Fruit fly (Drosophila melanogaster): ENCODE data around the gene AhcyL2.

AhcyL2 gene

dm6 chr3R:16974904-16975303 lies 7.1 kb downstream of the AhcyL2 start, which contains the start of gene VhaM9.7-d:
TSS of gene VhaM9.7-d (plus strand) at chr3R:16975204.
- TF ChIP-seq CG7101 (tag; optimal IDR thresholded peaks at IDR 0.05) (no peak), CG11617 (GFP tag; optimal IDR thresholded peaks at IDR 0.05) (no peak), cnc (optimal IDR thresholded peaks at IDR 0.05) (no peak), Mnt (GFP tag; optimal IDR thresholded peaks at IDR 0.05) (no peak), bab1 (GFP tag; optimal IDR thresholded peaks at IDR 0.05) (no peak), pad (GFP tag; optimal IDR thresholded peaks at IDR 0.05) (no peak), Clk (GFP tag; optimal IDR thresholded peaks at IDR 0.05) (no peak), CG33017 (tag; optimal IDR thresholded peaks at IDR 0.05) (no peak), cic (GFP tag; optimal IDR thresholded peaks at IDR 0.05) (no peak), CG12768 (GFP tag; optimal IDR thresholded peaks at IDR 0.05) (no peak), kay (GFP tag; ENCODE audit: borderline replicate concordance) (no peak), toe (GFP tag; optimal IDR thresholded peaks at IDR 0.05) (no peak)

- no peak for TF ChIP-seq Crg-1 (GFP tag; optimal IDR thresholded peaks at IDR 0.05)
- TF ChIP-seq CG1620 (GFP tag; optimal IDR thresholded peaks at IDR 0.05), result no peak
- no peak for TF ChIP-seq CG7045 (GFP tag; optimal IDR thresholded peaks at IDR 0.05)
- no peak for TF ChIP-seq pad (GFP tag; optimal IDR thresholded peaks at IDR 0.05)
- TF ChIP-seq CG14711 (tag; optimal IDR thresholded peaks at IDR 0.05), result no peak
- TF ChIP-seq bab1 (GFP tag; optimal IDR thresholded peaks at IDR 0.05), result no peak
- no peak for TF ChIP-seq cic (GFP tag; optimal IDR thresholded peaks at IDR 0.05)
- no peak for TF ChIP-seq CG12768 (GFP tag; optimal IDR thresholded peaks at IDR 0.05)
- no peak for TF ChIP-seq CG7101 (tag; optimal IDR thresholded peaks at IDR 0.05)
- TF ChIP-seq CG33017 (tag; optimal IDR thresholded peaks at IDR 0.05), result no peak
- no peak for TF ChIP-seq kay (GFP tag; ENCODE audit: borderline replicate concordance)
- TF ChIP-seq Clk (GFP tag; optimal IDR thresholded peaks at IDR 0.05), result no peak
- no peak for TF ChIP-seq Hr96 (GFP tag; optimal IDR thresholded peaks at IDR 0.05)
- TF ChIP-seq toe (GFP tag; optimal IDR thresholded peaks at IDR 0.05), result no peak
- TF ChIP-seq ovo (GFP tag; optimal IDR thresholded peaks at IDR 0.05), result no peak
- TF ChIP-seq CG11617 (GFP tag; optimal IDR thresholded peaks at IDR 0.05), result no peak
- TF ChIP-seq cnc (optimal IDR thresholded peaks at IDR 0.05), result no peak
- TF ChIP-seq tj (GFP tag; optimal IDR thresholded peaks at IDR 0.05), result no peak
- TF ChIP-seq Mnt (GFP tag; optimal IDR thresholded peaks at IDR 0.05), result no peak
- no peak for TF ChIP-seq CG5204 (GFP tag; optimal IDR thresholded peaks at IDR 0.05)
Observed at dm6 chr3R:16972575-16972974, 9.4 kb downstream of the AhcyL2 start.

- TF ChIP-seq Crg-1 (GFP tag; optimal IDR thresholded peaks at IDR 0.05) (no peak), cnc (optimal IDR thresholded peaks at IDR 0.05) (no peak), CG14711 (tag; optimal IDR thresholded peaks at IDR 0.05) (no peak), CG5204 (GFP tag; optimal IDR thresholded peaks at IDR 0.05) (no peak), CG12768 (GFP tag; optimal IDR thresholded peaks at IDR 0.05) (no peak), CG11617 (GFP tag; optimal IDR thresholded peaks at IDR 0.05) (no peak), Clk (GFP tag; optimal IDR thresholded peaks at IDR 0.05) (no peak), toe (GFP tag; optimal IDR thresholded peaks at IDR 0.05) (no peak), bab1 (GFP tag; optimal IDR thresholded peaks at IDR 0.05) (no peak), CG7101 (tag; optimal IDR thresholded peaks at IDR 0.05) (no peak), Mnt (GFP tag; optimal IDR thresholded peaks at IDR 0.05) (no peak), Hr96 (GFP tag; optimal IDR thresholded peaks at IDR 0.05) (no peak), CG1620 (GFP tag; optimal IDR thresholded peaks at IDR 0.05) (no peak), tj (GFP tag; optimal IDR thresholded peaks at IDR 0.05) (no peak), pad (GFP tag; optimal IDR thresholded peaks at IDR 0.05) (no peak), cic (GFP tag; optimal IDR thresholded peaks at IDR 0.05) (no peak)
Observed at dm6 chr3R:16972136-16972535, 9.8 kb downstream of the AhcyL2 start, which contains the start of gene Abd-B. TSS of gene Abd-B (minus strand) at chr3R:16972236.

- TF ChIP-seq CG12768 (GFP tag; optimal IDR thresholded peaks at IDR 0.05) (no peak), cnc (optimal IDR thresholded peaks at IDR 0.05) (no peak), pad (GFP tag; optimal IDR thresholded peaks at IDR 0.05) (peak; percentile 62), CG7045 (GFP tag; optimal IDR thresholded peaks at IDR 0.05) (no peak), tj (GFP tag; optimal IDR thresholded peaks at IDR 0.05) (no peak), CG14711 (tag; optimal IDR thresholded peaks at IDR 0.05) (no peak), CG5204 (GFP tag; optimal IDR thresholded peaks at IDR 0.05) (no peak), toe (GFP tag; optimal IDR thresholded peaks at IDR 0.05) (peak; percentile 18), ovo (GFP tag; optimal IDR thresholded peaks at IDR 0.05) (peak; percentile 33), CG7101 (tag; optimal IDR thresholded peaks at IDR 0.05) (no peak)
Observed at dm6 chr3R:16969361-16970355, 12.3 kb downstream of the AhcyL2 start.

dm6 chr3R:16962303-16962702 lies 19.7 kb downstream of the AhcyL2 start:
- TF ChIP-seq ovo (GFP tag; optimal IDR thresholded peaks at IDR 0.05), result no peak
- no peak for TF ChIP-seq kay (GFP tag; ENCODE audit: borderline replicate concordance)
- TF ChIP-seq cnc (optimal IDR thresholded peaks at IDR 0.05), result no peak
- no peak for TF ChIP-seq toe (GFP tag; optimal IDR thresholded peaks at IDR 0.05)
- no peak for TF ChIP-seq Clk (GFP tag; optimal IDR thresholded peaks at IDR 0.05)
- TF ChIP-seq CG7045 (GFP tag; optimal IDR thresholded peaks at IDR 0.05), result no peak
- no peak for TF ChIP-seq tj (GFP tag; optimal IDR thresholded peaks at IDR 0.05)
- no peak for TF ChIP-seq CG14711 (tag; optimal IDR thresholded peaks at IDR 0.05)
- TF ChIP-seq CG11617 (GFP tag; optimal IDR thresholded peaks at IDR 0.05), result no peak
- TF ChIP-seq CG12768 (GFP tag; optimal IDR thresholded peaks at IDR 0.05), result no peak
- TF ChIP-seq pad (GFP tag; optimal IDR thresholded peaks at IDR 0.05), result no peak
- TF ChIP-seq cic (GFP tag; optimal IDR thresholded peaks at IDR 0.05), result no peak
- TF ChIP-seq Mnt (GFP tag; optimal IDR thresholded peaks at IDR 0.05), result no peak
- TF ChIP-seq Hr96 (GFP tag; optimal IDR thresholded peaks at IDR 0.05), result no peak
- no peak for TF ChIP-seq bab1 (GFP tag; optimal IDR thresholded peaks at IDR 0.05)
- TF ChIP-seq CG7101 (tag; optimal IDR thresholded peaks at IDR 0.05), result no peak
- no peak for TF ChIP-seq CG1620 (GFP tag; optimal IDR thresholded peaks at IDR 0.05)

Data from whole organism, adult.